Fruit fly (Drosophila melanogaster): Measurements from ENCODE around the gene CG18675.

DNA sequence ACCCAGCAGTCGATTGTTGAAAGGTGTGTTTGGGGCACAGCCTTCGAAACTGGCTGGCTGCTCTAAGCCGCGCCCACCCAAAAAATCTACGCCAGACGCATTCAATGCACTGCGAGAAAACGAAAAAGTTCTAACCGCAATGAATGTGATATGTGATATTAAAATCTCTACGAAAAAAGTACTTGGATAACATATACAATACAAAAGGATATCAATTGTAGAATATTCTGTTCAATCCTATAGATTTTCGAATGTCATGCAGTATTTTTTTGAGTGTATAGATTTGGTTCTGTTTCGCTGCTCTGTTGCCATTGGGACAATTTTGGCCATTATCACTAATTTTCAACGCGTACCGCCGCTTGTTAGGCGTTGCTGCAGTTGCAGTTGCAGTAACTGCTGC lies 36.0 kb downstream of the CG18675 start:
- no peak for TF ChIP-seq Ets96B (tag; optimal IDR thresholded peaks at IDR 0.05)
- no peak for TF ChIP-seq Blimp-1 (GFP tag; optimal IDR thresholded peaks at IDR 0.05)
